Worm (Caenorhabditis elegans) whole organism, L1 larva: ENCODE results near the gene Y43F8C.16.

ENCODE experiments used
- blmp-1 ChIP-seq: fragments of 150-350 bp; optimal IDR thresholded peaks from 2 replicates; lab custom pipeline; 2014; ENCODE audit warnings: missing biosample characterization, missing genetic modification characterization
- ceh-90 ChIP-seq: sonication (generic microtip); optimal IDR thresholded peaks from 2 replicates; lab custom pipeline; 2016; ENCODE audit warnings: missing genetic modification characterization, missing compliant biosample characterization
- dpl-1 ChIP-seq, 3 experiments: fragments of 150-350 bp in 2 of 3; sonication (generic microtip) in 1 of 3; optimal IDR thresholded peaks; 2 replicates each; lab custom pipeline; 2014 to 2017; ENCODE audit warnings: missing biosample characterization in 3 of 3, missing genetic modification characterization in 3 of 3, missing genetic modification reagents in 3 of 3
- elt-3 ChIP-seq, 6 experiments: fragments of 150-350 bp in 1 of 6; sonication (generic microtip); optimal IDR thresholded peaks; 2 replicates each; lab custom pipeline; 2017 to 2018; ENCODE audit warnings: missing biosample characterization in 6 of 6, missing genetic modification characterization in 6 of 6, inconsistent platforms in 1 of 6
- fkh-10 ChIP-seq: sonication (generic microtip); optimal IDR thresholded peaks from 2 replicates; lab custom pipeline; 2017; ENCODE audit warnings: missing biosample characterization, missing genetic modification reagents, missing genetic modification characterization
- fos-1 ChIP-seq: fragments of 150-350 bp; optimal IDR thresholded peaks from 2 replicates; lab custom pipeline; 2014; ENCODE audit warnings: missing biosample characterization, missing genetic modification characterization
- lin-13 ChIP-seq: fragments of 150-350 bp; optimal IDR thresholded peaks from 2 replicates; lab custom pipeline; 2014; ENCODE audit warnings: missing biosample characterization, missing genetic modification reagents, missing genetic modification characterization
- nhr-11 ChIP-seq: fragments of 150-350 bp; optimal IDR thresholded peaks from 2 replicates; lab custom pipeline; 2014; ENCODE audit warnings: missing biosample characterization, missing genetic modification characterization
- nhr-237 ChIP-seq: fragments of 150-350 bp; optimal IDR thresholded peaks from 2 replicates; lab custom pipeline; 2014; ENCODE audit warnings: missing biosample characterization, missing genetic modification characterization
- pag-3 ChIP-seq: sonication (generic microtip); optimal IDR thresholded peaks from 2 replicates; lab custom pipeline; 2017; ENCODE audit warnings: missing genetic modification characterization, mild to moderate bottlenecking, missing compliant biosample characterization, antibody characterized with exemption, borderline replicate concordance; ENCODE audit not compliant: insufficient read depth
- snpc-4 ChIP-seq: fragments of 150-350 bp; optimal IDR thresholded peaks from 2 replicates; lab custom pipeline; 2014; ENCODE audit warnings: missing biosample characterization, missing genetic modification characterization
- unc-62 ChIP-seq: fragments of 150-350 bp; optimal IDR thresholded peaks from 2 replicates; lab custom pipeline; 2014; ENCODE audit warnings: missing biosample characterization, missing genetic modification reagents, missing genetic modification characterization

ce11 chrV:19719253-19719652, 3.9 kb upstream of the Y43F8C.16 start, which contains the start of gene Y116F11A.6:
- TF ChIP-seq dpl-1 (GFP tag; optimal IDR thresholded peaks at IDR 0.05; lab: Kevin White, UChicago) (no peak), lin-13 (GFP tag; lab: Kevin White, UChicago) (no peak), unc-62 (GFP tag; lab: Kevin White, UChicago) (no peak), nhr-237 (tag; lab: Kevin White, UChicago) (no peak), fos-1 (tag; lab: Kevin White, UChicago) (no peak), blmp-1 (tag; lab: Kevin White, UChicago) (no peak), nhr-11 (no peak), elt-3 (tag; optimal IDR thresholded peaks at IDR 0.05; lab: Kevin White, UChicago) (no peak), ceh-90 (no peak), pag-3 (tag; lab: Kevin White, UChicago) (no peak), snpc-4 (no peak), fkh-10 (no peak)
